Fruit fly (Drosophila melanogaster) whole organism, embryonic: Measurements from ENCODE around the gene VhaM9.7-d.
A peak's percentile ranks its signal among the peaks of the same experiment; 100 is the strongest.

Experiments used
- Aef1 ChIP-seq: fragments of 200-800 bp; sonication (Bioruptor generic); IDR thresholded peaks from 3 replicates; pipeline ENCODE4 v1.3.6; 2022; ENCODE audit warnings: missing biosample characterization, missing genetic modification characterization
- Atf6 ChIP-seq: fragments of 200-800 bp; sonication (Bioruptor generic); IDR thresholded peaks from 2 replicates; pipeline ENCODE4 v1.3.6; 2022; ENCODE audit warnings: missing biosample characterization, missing genetic modification characterization
- CG10274 ChIP-seq: fragments of 200-800 bp; sonication (Bioruptor generic); optimal IDR thresholded peaks from 3 replicates; lab custom pipeline; 2017; ENCODE audit warnings: missing biosample characterization, mild to moderate bottlenecking, missing genetic modification characterization
- CG10462 ChIP-seq: fragments of 200-800 bp; sonication (Bioruptor generic); optimal IDR thresholded peaks from 2 replicates; lab custom pipeline; 2016; ENCODE audit warnings: missing biosample characterization, missing genetic modification characterization
- CG12104 ChIP-seq: fragments of 200-800 bp; sonication (Bioruptor generic); optimal IDR thresholded peaks from 3 replicates; lab custom pipeline; 2016; ENCODE audit warnings: missing biosample characterization, missing genetic modification characterization
- CG1233 ChIP-seq: fragments of 200-800 bp; sonication (Bioruptor generic); optimal IDR thresholded peaks from 4 replicates; lab custom pipeline; 2018; ENCODE audit warnings: missing biosample characterization, mild to moderate bottlenecking, missing genetic modification characterization
- CG13624 ChIP-seq: fragments of 200-800 bp; sonication (Bioruptor generic); optimal IDR thresholded peaks from 2 replicates; lab custom pipeline; 2016; ENCODE audit warnings: missing biosample characterization, missing genetic modification characterization
- CG15073 ChIP-seq: fragments of 200-800 bp; sonication (Bioruptor generic); optimal IDR thresholded peaks from 2 replicates; lab custom pipeline; 2016; ENCODE audit warnings: missing biosample characterization, missing genetic modification characterization
- CG15479 ChIP-seq: fragments of 200-800 bp; sonication (Bioruptor generic); optimal IDR thresholded peaks from 3 replicates; lab custom pipeline; 2019; ENCODE audit warnings: missing biosample characterization, mild to moderate bottlenecking, missing genetic modification characterization, moderate library complexity
- CG15601 ChIP-seq: fragments of 200-800 bp; sonication (Bioruptor generic); optimal IDR thresholded peaks from 3 replicates; lab custom pipeline; 2019; ENCODE audit warnings: missing biosample characterization, mild to moderate bottlenecking, missing genetic modification characterization, moderate library complexity
- CG17612 ChIP-seq: fragments of 200-800 bp; sonication (Bioruptor generic); IDR thresholded peaks from 2 replicates; pipeline ENCODE4 v1.3.6; 2022; ENCODE audit warnings: missing biosample characterization, missing genetic modification characterization
- CG17912 ChIP-seq: fragments of 200-800 bp; sonication (Bioruptor generic); optimal IDR thresholded peaks from 2 replicates; lab custom pipeline; 2018; ENCODE audit warnings: missing biosample characterization, mild to moderate bottlenecking, missing genetic modification characterization
- CG2116 ChIP-seq: fragments of 200-800 bp; sonication (Bioruptor generic); optimal IDR thresholded peaks from 3 replicates; lab custom pipeline; 2018; ENCODE audit warnings: missing biosample characterization, mild to moderate bottlenecking, missing genetic modification characterization
- CG33213 ChIP-seq: fragments of 200-800 bp; sonication (Bioruptor generic); optimal IDR thresholded peaks from 3 replicates; lab custom pipeline; 2016; ENCODE audit warnings: missing biosample characterization, missing genetic modification characterization
- CG3847 ChIP-seq: fragments of 200-800 bp; sonication (Bioruptor generic); IDR thresholded peaks from 2 replicates; pipeline ENCODE4 v1.3.6; 2022; ENCODE audit warnings: missing biosample characterization, missing genetic modification characterization
- CG4328 ChIP-seq: fragments of 200-800 bp; sonication (Bioruptor generic); optimal IDR thresholded peaks from 3 replicates; lab custom pipeline; 2017; ENCODE audit warnings: missing biosample characterization, missing genetic modification reagents, missing genetic modification characterization
- CG5245 ChIP-seq: fragments of 200-800 bp; sonication (Bioruptor generic); optimal IDR thresholded peaks from 3 replicates; lab custom pipeline; 2016; ENCODE audit warnings: missing biosample characterization, missing genetic modification characterization
- CG9437 ChIP-seq: fragments of 200-800 bp; sonication (Bioruptor generic); optimal IDR thresholded peaks from 2 replicates; lab custom pipeline; 2018; ENCODE audit warnings: missing biosample characterization, mild to moderate bottlenecking, missing genetic modification characterization
- CG9797 ChIP-seq: fragments of 200-800 bp; sonication (Bioruptor generic); optimal IDR thresholded peaks from 3 replicates; lab custom pipeline; 2018; ENCODE audit warnings: missing biosample characterization, mild to moderate bottlenecking, missing genetic modification characterization
- CG9817 ChIP-seq: fragments of 200-800 bp; sonication (Bioruptor generic); optimal IDR thresholded peaks from 2 replicates; lab custom pipeline; 2018; ENCODE audit warnings: missing biosample characterization, mild to moderate bottlenecking, missing genetic modification characterization, moderate library complexity
- CG9932 ChIP-seq: fragments of 200-800 bp; sonication (Bioruptor generic); IDR thresholded peaks from 2 replicates; pipeline ENCODE4 v1.3.6; 2022; ENCODE audit warnings: missing biosample characterization, missing genetic modification characterization
- Dad ChIP-seq: fragments of 200-800 bp; sonication (Bioruptor generic); optimal IDR thresholded peaks from 3 replicates; lab custom pipeline; 2016; ENCODE audit warnings: missing biosample characterization, missing genetic modification characterization
- Dbx ChIP-seq: fragments of 200-800 bp; sonication (Bioruptor generic); IDR thresholded peaks from 3 replicates; pipeline ENCODE4 v1.3.6; 2022; ENCODE audit warnings: missing biosample characterization, missing genetic modification characterization
- Dfd ChIP-seq, 2 experiments: fragments of >200 bp; optimal IDR thresholded peaks; 2 replicates each; lab custom pipeline; 2017; ENCODE audit warnings: missing biosample characterization in 2 of 2, missing genetic modification characterization in 2 of 2
- Dll ChIP-seq: fragments of 200-800 bp; sonication (Bioruptor generic); IDR thresholded peaks from 4 replicates; pipeline ENCODE4 v1.3.6; 2022; ENCODE audit warnings: missing biosample characterization, missing genetic modification characterization; ENCODE audit not compliant: partially characterized antibody
- Dref ChIP-seq: fragments of 200-800 bp; sonication (Bioruptor generic); IDR thresholded peaks from 2 replicates; pipeline ENCODE4 v1.3.6; 2022; ENCODE audit warnings: missing biosample characterization, missing genetic modification characterization
- MTF-1 ChIP-seq: fragments of 200-800 bp; sonication (Bioruptor generic); optimal IDR thresholded peaks from 2 replicates; lab custom pipeline; 2018; ENCODE audit warnings: missing biosample characterization, mild to moderate bottlenecking, missing genetic modification characterization, borderline replicate concordance
- Mes4 ChIP-seq: fragments of 200-800 bp; sonication (Bioruptor generic); optimal IDR thresholded peaks from 2 replicates; lab custom pipeline; 2016; ENCODE audit warnings: missing biosample characterization, missing genetic modification characterization
- Poxn ChIP-seq: fragments of 200-800 bp; sonication (Bioruptor generic); IDR thresholded peaks from 2 replicates; pipeline ENCODE4 v1.3.6; 2022; ENCODE audit warnings: missing biosample characterization, missing genetic modification characterization
- Sin3A ChIP-seq: fragments of >200 bp; optimal IDR thresholded peaks from 2 replicates; lab custom pipeline; 2018
- al ChIP-seq: fragments of 200-800 bp; sonication (Bioruptor generic); IDR thresholded peaks from 2 replicates; pipeline ENCODE4 v1.3.6; 2022; ENCODE audit warnings: missing biosample characterization, missing genetic modification characterization
- aop ChIP-seq: fragments of 200-800 bp; sonication (Bioruptor generic); IDR thresholded peaks from 2 replicates; pipeline ENCODE4 v1.3.6; 2022; ENCODE audit warnings: missing biosample characterization, missing genetic modification characterization
- chinmo ChIP-seq: fragments of 200-800 bp; sonication (Bioruptor generic); IDR thresholded peaks from 4 replicates; pipeline ENCODE4 v1.3.6; 2022; ENCODE audit warnings: missing biosample characterization, missing genetic modification characterization; ENCODE audit not compliant: partially characterized antibody
- disco-r ChIP-seq: fragments of 200-800 bp; sonication (Bioruptor generic); optimal IDR thresholded peaks from 2 replicates; lab custom pipeline; 2016; ENCODE audit warnings: missing biosample characterization, missing genetic modification characterization
- eve ChIP-seq, 2 experiments: fragments of >200 bp; optimal IDR thresholded peaks; 2 replicates each; lab custom pipeline; 2017; ENCODE audit warnings: missing biosample characterization in 2 of 2, missing genetic modification characterization in 2 of 2
- exex ChIP-seq: fragments of 200-800 bp; sonication (Bioruptor generic); optimal IDR thresholded peaks from 4 replicates; lab custom pipeline; 2018; ENCODE audit warnings: missing biosample characterization, mild to moderate bottlenecking, missing genetic modification characterization, moderate library complexity
- eyg ChIP-seq: fragments of 200-800 bp; sonication (Bioruptor generic); optimal IDR thresholded peaks from 3 replicates; lab custom pipeline; 2016; ENCODE audit warnings: missing biosample characterization, missing genetic modification characterization
- gfzf ChIP-seq: fragments of 200-800 bp; sonication (Bioruptor generic); optimal IDR thresholded peaks from 2 replicates; lab custom pipeline; 2016; ENCODE audit warnings: missing biosample characterization, mild to moderate bottlenecking, missing genetic modification characterization, moderate library complexity
- grau ChIP-seq: fragments of 200-800 bp; optimal IDR thresholded peaks from 3 replicates; lab custom pipeline; 2019; ENCODE audit warnings: missing biosample characterization, mild to moderate bottlenecking, missing genetic modification characterization, moderate library complexity
- gsb ChIP-seq: fragments of 200-800 bp; sonication (Bioruptor generic); IDR thresholded peaks from 2 replicates; pipeline ENCODE4 v1.3.6; 2022; ENCODE audit warnings: missing biosample characterization, missing genetic modification characterization
- hbn ChIP-seq: fragments of 200-800 bp; sonication (Bioruptor generic); IDR thresholded peaks from 2 replicates; pipeline ENCODE4 v1.3.6; 2022; ENCODE audit warnings: missing biosample characterization, missing genetic modification characterization; ENCODE audit not compliant: partially characterized antibody
- kay ChIP-seq: fragments of 200-800 bp; sonication (Bioruptor generic); optimal IDR thresholded peaks from 2 replicates; lab custom pipeline; 2016; ENCODE audit warnings: missing biosample characterization, missing genetic modification characterization
- nmo ChIP-seq: fragments of 200-800 bp; sonication (Bioruptor generic); optimal IDR thresholded peaks from 2 replicates; lab custom pipeline; 2018; ENCODE audit warnings: missing biosample characterization, mild to moderate bottlenecking, missing genetic modification characterization, moderate library complexity
- otp ChIP-seq: fragments of 200-800 bp; sonication (Bioruptor generic); IDR thresholded peaks from 3 replicates; pipeline ENCODE4, ENCODE4 v1.3.6; 2022; ENCODE audit warnings: missing biosample characterization, missing genetic modification characterization
- p53 ChIP-seq: fragments of 200-800 bp; sonication (Bioruptor generic); optimal IDR thresholded peaks from 2 replicates; lab custom pipeline; 2016; ENCODE audit warnings: missing biosample characterization, missing genetic modification characterization
- pros ChIP-seq: fragments of 200-800 bp; sonication (Bioruptor generic); optimal IDR thresholded peaks from 3 replicates; lab custom pipeline; 2019; ENCODE audit warnings: missing biosample characterization, mild to moderate bottlenecking, missing genetic modification characterization, moderate library complexity
- run ChIP-seq: fragments of 200-800 bp; sonication (Bioruptor generic); optimal IDR thresholded peaks from 3 replicates; lab custom pipeline; 2018; ENCODE audit warnings: missing biosample characterization, mild to moderate bottlenecking, missing genetic modification characterization
- so ChIP-seq: fragments of 200-800 bp; sonication (Bioruptor generic); IDR thresholded peaks from 3 replicates; pipeline ENCODE4 v1.3.6; 2022; ENCODE audit warnings: missing biosample characterization, missing genetic modification characterization
- ssp ChIP-seq: fragments of 200-800 bp; sonication (Bioruptor generic); IDR thresholded peaks from 2 replicates; pipeline ENCODE4 v1.3.6; 2022; ENCODE audit warnings: missing biosample characterization, missing genetic modification characterization
- vnd ChIP-seq: fragments of 200-800 bp; sonication (Bioruptor generic); IDR thresholded peaks from 3 replicates; pipeline ENCODE4 v1.3.6; 2022; ENCODE audit warnings: missing biosample characterization, missing genetic modification characterization; ENCODE audit not compliant: partially characterized antibody

Gene VhaM9.7-d

DNA sequence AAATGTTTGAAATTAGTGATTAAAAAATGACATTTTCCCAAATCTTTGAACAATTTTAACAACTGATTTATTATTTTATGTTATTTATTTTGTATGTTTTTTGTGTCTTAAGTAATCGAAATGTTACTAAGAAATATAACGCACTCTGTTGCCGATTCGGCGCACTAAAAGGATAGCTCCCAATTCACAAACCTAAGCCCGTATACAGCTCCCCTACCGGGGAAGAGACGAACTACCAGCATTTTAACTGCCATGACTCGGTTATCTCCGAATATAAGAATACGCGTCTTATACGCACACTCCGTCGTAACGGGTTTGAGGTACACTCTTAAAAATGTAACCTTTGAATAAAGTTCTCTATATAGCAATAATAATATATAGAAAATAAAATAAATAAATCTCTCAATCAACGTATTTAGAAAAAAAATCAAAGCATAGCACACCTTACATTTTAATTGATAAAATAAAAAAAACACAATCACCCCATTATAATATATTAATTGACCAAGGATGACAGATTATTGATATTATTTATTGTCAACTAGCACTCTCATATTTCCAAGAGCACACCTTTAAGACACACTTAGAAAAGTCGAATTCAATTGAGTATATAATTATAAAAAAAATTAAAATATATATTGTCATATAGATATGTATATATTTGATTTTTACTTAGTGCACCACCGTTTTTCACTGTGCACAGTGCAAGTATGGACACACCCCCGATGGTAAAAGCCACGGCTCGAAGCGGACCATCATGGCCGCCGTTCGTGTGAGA lies 17.1 kb upstream of the VhaM9.7-d start (continued):
- TF ChIP-seq vnd (no peak), CG9817 (peak; percentile 65), Dad (no peak), Dbx (GFP tag; lab: Robert Waterston, UW) (peak; percentile 6; the same call in 1 of the 3 replicates), otp (no peak), CG15073 (peak; percentile 47), pros (GFP tag; lab: Kevin White, UChicago) (peak; percentile 4), chinmo (GFP tag; lab: Robert Waterston, UW) (0 out of 4 replicates have a peak, but pooled peaks have one; percentile 45), gfzf (GFP tag; lab: Kevin White, UChicago) (peak; percentile 5), exex (no peak), grau (tag; lab: Kevin White, UChicago) (peak; percentile 89), Mes4 (GFP tag; lab: Kevin White, UChicago) (no peak), CG9437 (GFP tag; lab: Kevin White, UChicago) (peak; percentile 92), disco-r (GFP tag; lab: Kevin White, UChicago) (no peak), Aef1 (GFP tag; lab: Robert Waterston, UW) (peak; percentile 26; the same call in 2 of the 3 replicates), CG10462 (GFP tag; lab: Kevin White, UChicago) (peak; percentile 81), CG33213 (GFP tag; lab: Kevin White, UChicago) (peak; percentile 40), gsb (GFP tag; lab: Robert Waterston, UW) (no peak), CG15479 (no peak), nmo (GFP tag; lab: Kevin White, UChicago) (peak; percentile 93), CG17912 (GFP tag; lab: Kevin White, UChicago) (peak; percentile 41), Dref (GFP tag; lab: Robert Waterston, UW) (no peak), ssp (GFP tag; lab: Robert Waterston, UW) (no peak), CG5245 (peak; percentile 46), CG1233 (GFP tag; lab: Kevin White, UChicago) (peak; percentile 84), hbn (GFP tag; lab: Robert Waterston, UW) (no peak), Sin3A (lab: Kevin White, UChicago) (no peak), aop (GFP tag; lab: Robert Waterston, UW) (no peak), CG4328 (GFP tag; lab: Kevin White, UChicago) (peak; percentile 81), Dfd (GFP tag; optimal IDR thresholded peaks at IDR 0.05; lab: Kevin White, UChicago) (no peak), CG9932 (GFP tag; lab: Robert Waterston, UW) (peak; percentile 58), eyg (GFP tag; lab: Kevin White, UChicago) (no peak), CG3847 (GFP tag; lab: Robert Waterston, UW) (peak; percentile 54), kay (GFP tag; lab: Kevin White, UChicago) (peak; percentile 61), p53 (GFP tag; lab: Kevin White, UChicago) (no peak), so (peak; percentile 57; the same call in 2 of the 3 replicates), CG2116 (peak; percentile 61), run (tag; lab: Kevin White, UChicago) (peak; percentile 52), MTF-1 (GFP tag; lab: Kevin White, UChicago) (no peak), al (0 out of 2 replicates have a peak, but pooled peaks have one; percentile 44), eve (GFP tag; optimal IDR thresholded peaks at IDR 0.05; lab: Kevin White, UChicago) (no peak), CG15601 (tag; lab: Kevin White, UChicago) (peak; percentile 77), Dll (GFP tag; lab: Robert Waterston, UW) (no peak), CG10274 (peak; percentile 24), CG9797 (GFP tag; lab: Kevin White, UChicago) (no peak), CG17612 (GFP tag; lab: Robert Waterston, UW) (no peak), CG12104 (GFP tag; lab: Kevin White, UChicago) (peak; percentile 80), Atf6 (GFP tag; lab: Robert Waterston, UW) (no peak; the same call in 1 of the 2 replicates), CG13624 (no peak), Poxn (GFP tag; lab: Robert Waterston, UW) (no peak)
